Worm (Caenorhabditis elegans) whole organism, L1 larva: ENCODE results near the gene F20D6.8.
A peak's percentile ranks its signal among the peaks of the same experiment; 100 is the strongest.

Experiments used
- alr-1 ChIP-seq: fragments of 200-800 bp; sonication (Bioruptor generic); optimal IDR thresholded peaks from 2 replicates; lab custom pipeline; 2018; ENCODE audit warnings: borderline replicate concordance, mild to moderate bottlenecking, missing genetic modification characterization, missing compliant biosample characterization
- blmp-1 ChIP-seq: fragments of 150-350 bp; optimal IDR thresholded peaks from 2 replicates; lab custom pipeline; 2014; ENCODE audit warnings: missing biosample characterization, missing genetic modification characterization
- ceh-8 ChIP-seq: fragments of 200-800 bp; sonication (Bioruptor generic); optimal IDR thresholded peaks from 2 replicates; lab custom pipeline; 2018; ENCODE audit warnings: mild to moderate bottlenecking, missing genetic modification characterization, moderate library complexity, missing compliant biosample characterization
- ceh-82 ChIP-seq, 3 experiments: fragments of 150-350 bp in 1 of 3; sonication (generic microtip) in 2 of 3; optimal IDR thresholded peaks; 2 replicates each; lab custom pipeline; 2014 to 2017; ENCODE audit warnings: missing biosample characterization in 3 of 3, missing genetic modification characterization in 3 of 3
- ceh-88 ChIP-seq: fragments of 200-800 bp; sonication (Bioruptor generic); IDR thresholded peaks from 2 replicates; pipeline ENCODE4 v1.3.6; 2022; ENCODE audit warnings: missing genetic modification characterization, missing compliant biosample characterization
- dsc-1 ChIP-seq: sonication (generic microtip); optimal IDR thresholded peaks from 2 replicates; lab custom pipeline; 2016; ENCODE audit warnings: mild to moderate bottlenecking, missing genetic modification characterization, missing compliant biosample characterization
- egl-27 ChIP-seq, 2 experiments: fragments of 150-350 bp in 1 of 2; sonication (generic microtip); optimal IDR thresholded peaks; 3 replicates each; lab custom pipeline; 2017 to 2018; ENCODE audit warnings: missing biosample characterization in 2 of 2, missing genetic modification characterization in 2 of 2, missing genetic modification reagents in 2 of 2
- ets-5 ChIP-seq: fragments of 200-800 bp; sonication (Bioruptor generic); IDR thresholded peaks from 2 replicates; pipeline ENCODE4 v1.3.6; 2022; ENCODE audit warnings: missing genetic modification characterization, missing compliant biosample characterization
- fkh-4 ChIP-seq: sonication (generic microtip); optimal IDR thresholded peaks from 2 replicates; lab custom pipeline; 2016; ENCODE audit warnings: missing compliant biosample characterization, missing genetic modification characterization, borderline replicate concordance
- fkh-8 ChIP-seq: sonication (generic microtip); optimal IDR thresholded peaks from 2 replicates; lab custom pipeline; 2016; ENCODE audit warnings: mild to moderate bottlenecking, missing genetic modification characterization, missing compliant biosample characterization
- grh-1 ChIP-seq: fragments of 200-800 bp; sonication (Bioruptor generic); IDR thresholded peaks from 2 replicates; pipeline ENCODE4 v1.3.6; 2022; ENCODE audit warnings: missing genetic modification reagents, missing genetic modification characterization, missing compliant biosample characterization
- hlh-17 ChIP-seq: fragments of 200-800 bp; sonication (Bioruptor generic); optimal IDR thresholded peaks from 2 replicates; lab custom pipeline; 2018; ENCODE audit warnings: missing genetic modification characterization, mild to moderate bottlenecking, missing compliant biosample characterization, moderate library complexity, borderline replicate concordance
- hlh-4 ChIP-seq: sonication (generic microtip); optimal IDR thresholded peaks from 2 replicates; lab custom pipeline; 2016; ENCODE audit warnings: mild to moderate bottlenecking, missing genetic modification characterization, missing compliant biosample characterization
- isw-1 ChIP-seq: fragments of 200-800 bp; sonication (Bioruptor generic); IDR thresholded peaks from 2 replicates; pipeline ENCODE4 v1.3.6; 2022; ENCODE audit warnings: missing genetic modification characterization, missing compliant biosample characterization
- lin-14 ChIP-seq: fragments of 200-800 bp; sonication (Bioruptor generic); optimal IDR thresholded peaks from 2 replicates; lab custom pipeline; 2018; ENCODE audit warnings: mild to moderate bottlenecking, missing genetic modification characterization, moderate library complexity, missing compliant biosample characterization
- mab-9 ChIP-seq: fragments of 200-800 bp; sonication (Bioruptor generic); IDR thresholded peaks from 2 replicates; pipeline ENCODE4 v1.3.6; 2022; ENCODE audit warnings: missing genetic modification reagents, missing genetic modification characterization, missing compliant biosample characterization
- mep-1 ChIP-seq: fragments of 150-350 bp; optimal IDR thresholded peaks from 2 replicates; lab custom pipeline; 2014; ENCODE audit warnings: missing biosample characterization, missing genetic modification characterization
- nhr-12 ChIP-seq: sonication (generic microtip); optimal IDR thresholded peaks from 2 replicates; lab custom pipeline; 2017; ENCODE audit warnings: missing biosample characterization, missing genetic modification characterization
- nhr-19 ChIP-seq: fragments of 200-800 bp; sonication (Bioruptor generic); conservative IDR thresholded peaks from 2 replicates; pipeline ENCODE4 v1.3.6; 2022; ENCODE audit warnings: missing genetic modification characterization, missing compliant biosample characterization
- nhr-20 ChIP-seq: sonication (generic microtip); optimal IDR thresholded peaks from 2 replicates; lab custom pipeline; 2016; ENCODE audit warnings: mild to moderate bottlenecking, missing genetic modification characterization, missing compliant biosample characterization
- nhr-28 ChIP-seq: fragments of 150-350 bp; optimal IDR thresholded peaks from 2 replicates; lab custom pipeline; 2014; ENCODE audit warnings: missing biosample characterization, missing genetic modification characterization
- nhr-47 ChIP-seq: sonication (generic microtip); optimal IDR thresholded peaks from 2 replicates; lab custom pipeline; 2016; ENCODE audit warnings: mild to moderate bottlenecking, missing genetic modification characterization, moderate library complexity, missing compliant biosample characterization
- nhr-71 ChIP-seq: sonication (generic microtip); optimal IDR thresholded peaks from 2 replicates; lab custom pipeline; 2016; ENCODE audit warnings: mild to moderate bottlenecking, missing genetic modification characterization, moderate library complexity, missing compliant biosample characterization
- nhr-76 ChIP-seq: sonication (generic microtip); optimal IDR thresholded peaks from 2 replicates; lab custom pipeline; 2017; ENCODE audit warnings: missing biosample characterization, missing genetic modification characterization
- nhr-77 ChIP-seq: fragments of 150-350 bp; optimal IDR thresholded peaks from 2 replicates; lab custom pipeline; 2014; ENCODE audit warnings: missing biosample characterization, missing genetic modification characterization
- nhr-85 ChIP-seq: sonication (generic microtip); peaks from one replicate; lab custom pipeline; 2016; ENCODE audit warnings: missing genetic modification characterization, inconsistent platforms, missing compliant biosample characterization
- rnt-1 ChIP-seq: sonication (generic microtip); optimal IDR thresholded peaks from 2 replicates; lab custom pipeline; 2016; ENCODE audit warnings: mild to moderate bottlenecking, missing genetic modification characterization, moderate library complexity, missing compliant biosample characterization
- skn-1 ChIP-seq: fragments of 150-350 bp; optimal IDR thresholded peaks from 2 replicates; lab custom pipeline; 2014; ENCODE audit warnings: missing biosample characterization, missing genetic modification characterization
- snu-23 ChIP-seq: sonication (generic microtip); optimal IDR thresholded peaks from 2 replicates; lab custom pipeline; 2016; ENCODE audit warnings: missing genetic modification characterization, missing compliant biosample characterization
- sup-37 ChIP-seq: fragments of 200-800 bp; sonication (Bioruptor generic); optimal IDR thresholded peaks from 2 replicates; lab custom pipeline; 2018; ENCODE audit warnings: mild to moderate bottlenecking, missing genetic modification characterization, missing compliant biosample characterization
- tlp-1 ChIP-seq: fragments of 150-350 bp; optimal IDR thresholded peaks from 2 replicates; lab custom pipeline; 2014; ENCODE audit warnings: missing biosample characterization, missing genetic modification characterization
- unc-98 ChIP-seq: fragments of 200-800 bp; sonication (Bioruptor generic); IDR thresholded peaks from 2 replicates; pipeline ENCODE4 v1.3.6; 2022; ENCODE audit warnings: missing genetic modification characterization, missing compliant biosample characterization
- ztf-11 ChIP-seq, 2 experiments: sonication (generic microtip); optimal IDR thresholded peaks; 2 replicates each; lab custom pipeline; 2016 to 2017; ENCODE audit warnings: missing genetic modification characterization in 2 of 2, missing biosample characterization in 1 of 2, missing compliant biosample characterization in 1 of 2

Gene F20D6.8

ce11 chrV:8178914-8179542 lies 11.0 kb upstream of the F20D6.8 start, which contains the start of gene srp-7:
TSS of gene srp-7 (plus strand) at chrV:8179126.
- peak; percentile 68 for TF ChIP-seq lin-14 (GFP tag; lab: Kevin White, UChicago)
- TF ChIP-seq nhr-20 (tag; lab: Kevin White, UChicago): peak; percentile 35
- TF ChIP-seq ets-5 (GFP tag; lab: Robert Waterston, UW): no peak
- peak; percentile 58 for TF ChIP-seq rnt-1
- TF ChIP-seq snu-23: peak; percentile 9
- peak; percentile 40 for TF ChIP-seq nhr-85 (tag; lab: Kevin White, UChicago)
- TF ChIP-seq blmp-1: peak; percentile 56
- no peak for TF ChIP-seq egl-27 (tag; optimal IDR thresholded peaks at IDR 0.05; lab: Kevin White, UChicago)
- TF ChIP-seq mep-1: peak; percentile 34
- peak; percentile 74 for TF ChIP-seq nhr-19 (GFP tag; lab: Robert Waterston, UW)
- no peak for TF ChIP-seq sup-37 (GFP tag; lab: Kevin White, UChicago)
- peak; percentile 32 for TF ChIP-seq nhr-71 (tag; lab: Kevin White, UChicago)
- peak in 1 of 3 experiments; percentile 28 for TF ChIP-seq ceh-82 (tag; optimal IDR thresholded peaks at IDR 0.05; lab: Kevin White, UChicago)
- TF ChIP-seq mab-9 (GFP tag; lab: Robert Waterston, UW): no peak
- peak; percentile 42; the same call in 1 of the 2 replicates for TF ChIP-seq unc-98 (GFP tag; lab: Robert Waterston, UW)
- 0 out of 2 replicates have a peak, but pooled peaks have one; percentile 19 for TF ChIP-seq ceh-88 (GFP tag; lab: Robert Waterston, UW)
- TF ChIP-seq nhr-76 (tag; lab: Kevin White, UChicago): no peak
- TF ChIP-seq isw-1 (GFP tag; lab: Robert Waterston, UW): peak; percentile 12; the same call in 1 of the 2 replicates

ce11 chrV:8178279-8178678 lies 10.2 kb upstream of the F20D6.8 start:
- no peak for TF ChIP-seq snu-23
- TF ChIP-seq, all 84 proteins: peak for 0

ce11 chrV:8177349-8177748 lies 9.3 kb upstream of the F20D6.8 start, which contains the start of gene F20D6.9:
TSS of gene F20D6.9 (minus strand) at chrV:8177449.
- TF ChIP-seq nhr-77 (tag; lab: Kevin White, UChicago): no peak
- no peak for TF ChIP-seq skn-1
- TF ChIP-seq unc-98 (GFP tag; lab: Robert Waterston, UW): no peak
- no peak for TF ChIP-seq snu-23
- no peak for TF ChIP-seq nhr-12 (tag; lab: Kevin White, UChicago)
- no peak for TF ChIP-seq tlp-1 (tag; lab: Kevin White, UChicago)
- no peak for TF ChIP-seq hlh-17
- no peak for TF ChIP-seq nhr-28
- TF ChIP-seq ztf-11 (tag; optimal IDR thresholded peaks at IDR 0.05; lab: Kevin White, UChicago): no peak
- TF ChIP-seq ceh-82 (tag; optimal IDR thresholded peaks at IDR 0.05; lab: Kevin White, UChicago): no peak

ce11 chrV:8171688-8172087 lies 3.6 kb upstream of the F20D6.8 start:
- TF ChIP-seq dsc-1 (tag; lab: Kevin White, UChicago): peak; percentile 91
- TF ChIP-seq ceh-82 (tag; optimal IDR thresholded peaks at IDR 0.05; lab: Kevin White, UChicago): no peak
- peak; percentile 69 for TF ChIP-seq fkh-4
- no peak for TF ChIP-seq grh-1 (GFP tag; lab: Robert Waterston, UW)

ce11 chrV:8170300-8170699 lies 2.2 kb upstream of the F20D6.8 start:
- TF ChIP-seq alr-1 (tag; lab: Kevin White, UChicago): no peak
- TF ChIP-seq dsc-1 (tag; lab: Kevin White, UChicago): peak; percentile 49
- peak; percentile 77 for TF ChIP-seq hlh-4
- TF ChIP-seq nhr-47: peak; percentile 53
- TF ChIP-seq nhr-71 (tag; lab: Kevin White, UChicago): peak; percentile 41
- TF ChIP-seq nhr-12 (tag; lab: Kevin White, UChicago): no peak
- peak; percentile 52 for TF ChIP-seq fkh-8
- TF ChIP-seq ceh-8 (GFP tag; lab: Kevin White, UChicago): peak; percentile 74
